Worm (Caenorhabditis elegans) whole organism, L1 larva: ENCODE measurements around the gene dbl-1.

Experiments used
- C34B4.2 ChIP-seq: sonication (generic microtip); optimal IDR thresholded peaks from 2 replicates; lab custom pipeline; 2017; ENCODE audit warnings: mild to moderate bottlenecking, missing genetic modification characterization, missing compliant biosample characterization
- aha-1 ChIP-seq: fragments of 150-350 bp; optimal IDR thresholded peaks from 2 replicates; lab custom pipeline; 2014; ENCODE audit warnings: missing biosample characterization, missing genetic modification characterization
- alr-1 ChIP-seq: fragments of 200-800 bp; sonication (Bioruptor generic); optimal IDR thresholded peaks from 2 replicates; lab custom pipeline; 2018; ENCODE audit warnings: borderline replicate concordance, mild to moderate bottlenecking, missing genetic modification characterization, missing compliant biosample characterization
- aly-2 ChIP-seq: fragments of 150-350 bp; optimal IDR thresholded peaks from 2 replicates; lab custom pipeline; 2014; ENCODE audit warnings: missing biosample characterization, missing genetic modification characterization
- ceh-82 ChIP-seq, 3 experiments: fragments of 150-350 bp in 1 of 3; sonication (generic microtip) in 2 of 3; optimal IDR thresholded peaks; 2 replicates each; lab custom pipeline; 2014 to 2017; ENCODE audit warnings: missing biosample characterization in 3 of 3, missing genetic modification characterization in 3 of 3
- ceh-88 ChIP-seq: fragments of 200-800 bp; sonication (Bioruptor generic); IDR thresholded peaks from 2 replicates; pipeline ENCODE4 v1.3.6; 2022; ENCODE audit warnings: missing genetic modification characterization, missing compliant biosample characterization
- dsc-1 ChIP-seq: sonication (generic microtip); optimal IDR thresholded peaks from 2 replicates; lab custom pipeline; 2016; ENCODE audit warnings: mild to moderate bottlenecking, missing genetic modification characterization, missing compliant biosample characterization
- efl-1 ChIP-seq, 4 experiments: fragments of 150-350 bp; optimal IDR thresholded peaks in 3 of 4; peaks in 1 of 4; 1 replicate in 1 of 4; 2 replicates in 3 of 4; lab custom pipeline; 2014; ENCODE audit warnings: missing biosample characterization in 2 of 4, missing genetic modification characterization in 2 of 4, missing genetic modification reagents in 2 of 4
- egl-13 ChIP-seq: sonication (generic microtip); optimal IDR thresholded peaks from 2 replicates; lab custom pipeline; 2016; ENCODE audit warnings: missing genotype, missing genetic modification reagents, missing genetic modification characterization, missing compliant biosample characterization
- elt-2 ChIP-seq: sonication (generic microtip); optimal IDR thresholded peaks from 2 replicates; lab custom pipeline; 2016; ENCODE audit warnings: missing genetic modification characterization, mild to moderate bottlenecking, inconsistent platforms, missing compliant biosample characterization, missing genetic modification reagents
- elt-3 ChIP-seq, 6 experiments: fragments of 150-350 bp in 1 of 6; sonication (generic microtip); optimal IDR thresholded peaks; 2 replicates each; lab custom pipeline; 2017 to 2018; ENCODE audit warnings: missing biosample characterization in 6 of 6, missing genetic modification characterization in 6 of 6, inconsistent platforms in 1 of 6
- fkh-4 ChIP-seq: sonication (generic microtip); optimal IDR thresholded peaks from 2 replicates; lab custom pipeline; 2016; ENCODE audit warnings: missing compliant biosample characterization, missing genetic modification characterization, borderline replicate concordance
- fkh-8 ChIP-seq: sonication (generic microtip); optimal IDR thresholded peaks from 2 replicates; lab custom pipeline; 2016; ENCODE audit warnings: mild to moderate bottlenecking, missing genetic modification characterization, missing compliant biosample characterization
- hpl-2 ChIP-seq: fragments of 150-350 bp; optimal IDR thresholded peaks from 2 replicates; lab custom pipeline; 2014; ENCODE audit warnings: missing biosample characterization, missing genetic modification reagents, missing genetic modification characterization
- irx-1 ChIP-seq: sonication (generic microtip); optimal IDR thresholded peaks from 2 replicates; lab custom pipeline; 2016; ENCODE audit warnings: missing genetic modification characterization, missing compliant biosample characterization
- isw-1 ChIP-seq: fragments of 200-800 bp; sonication (Bioruptor generic); IDR thresholded peaks from 2 replicates; pipeline ENCODE4 v1.3.6; 2022; ENCODE audit warnings: missing genetic modification characterization, missing compliant biosample characterization
- lin-14 ChIP-seq: fragments of 200-800 bp; sonication (Bioruptor generic); optimal IDR thresholded peaks from 2 replicates; lab custom pipeline; 2018; ENCODE audit warnings: mild to moderate bottlenecking, missing genetic modification characterization, moderate library complexity, missing compliant biosample characterization
- lin-15B ChIP-seq: fragments of 150-350 bp; sonication (generic microtip); optimal IDR thresholded peaks from 3 replicates; lab custom pipeline; 2014; ENCODE audit warnings: missing biosample characterization, missing genetic modification characterization
- lin-35 ChIP-seq, 2 experiments: fragments of 150-350 bp; optimal IDR thresholded peaks; 2 replicates each; lab custom pipeline; 2014; ENCODE audit warnings: missing biosample characterization in 2 of 2, missing genetic modification characterization in 2 of 2, missing genetic modification reagents in 2 of 2
- lir-3 ChIP-seq: sonication (generic microtip); optimal IDR thresholded peaks from 2 replicates; lab custom pipeline; 2016; ENCODE audit warnings: mild to moderate bottlenecking, missing genetic modification characterization, moderate library complexity, missing compliant biosample characterization; ENCODE audit not compliant: poor library complexity
- lsy-2 ChIP-seq, 2 experiments: fragments of 150-350 bp; optimal IDR thresholded peaks; 2 replicates each; lab custom pipeline; 2014; ENCODE audit warnings: missing biosample characterization in 2 of 2, missing genetic modification characterization in 2 of 2
- mdl-1 ChIP-seq, 2 experiments: fragments of 150-350 bp; optimal IDR thresholded peaks; 2 replicates each; lab custom pipeline; 2014 to 2017; ENCODE audit warnings: missing biosample characterization in 2 of 2, missing genetic modification characterization in 2 of 2, inconsistent platforms in 1 of 2
- mef-2 ChIP-seq: fragments of 150-350 bp; optimal IDR thresholded peaks from 2 replicates; lab custom pipeline; 2014; ENCODE audit warnings: missing biosample characterization, missing genetic modification characterization
- mep-1 ChIP-seq: fragments of 150-350 bp; optimal IDR thresholded peaks from 2 replicates; lab custom pipeline; 2014; ENCODE audit warnings: missing biosample characterization, missing genetic modification characterization
- nhr-19 ChIP-seq: fragments of 200-800 bp; sonication (Bioruptor generic); conservative IDR thresholded peaks from 2 replicates; pipeline ENCODE4 v1.3.6; 2022; ENCODE audit warnings: missing genetic modification characterization, missing compliant biosample characterization
- nhr-20 ChIP-seq: sonication (generic microtip); optimal IDR thresholded peaks from 2 replicates; lab custom pipeline; 2016; ENCODE audit warnings: mild to moderate bottlenecking, missing genetic modification characterization, missing compliant biosample characterization
- nhr-28 ChIP-seq: fragments of 150-350 bp; optimal IDR thresholded peaks from 2 replicates; lab custom pipeline; 2014; ENCODE audit warnings: missing biosample characterization, missing genetic modification characterization
- nhr-47 ChIP-seq: sonication (generic microtip); optimal IDR thresholded peaks from 2 replicates; lab custom pipeline; 2016; ENCODE audit warnings: mild to moderate bottlenecking, missing genetic modification characterization, moderate library complexity, missing compliant biosample characterization
- nhr-71 ChIP-seq: sonication (generic microtip); optimal IDR thresholded peaks from 2 replicates; lab custom pipeline; 2016; ENCODE audit warnings: mild to moderate bottlenecking, missing genetic modification characterization, moderate library complexity, missing compliant biosample characterization
- nhr-76 ChIP-seq: sonication (generic microtip); optimal IDR thresholded peaks from 2 replicates; lab custom pipeline; 2017; ENCODE audit warnings: missing biosample characterization, missing genetic modification characterization
- pag-3 ChIP-seq: sonication (generic microtip); optimal IDR thresholded peaks from 2 replicates; lab custom pipeline; 2017; ENCODE audit warnings: missing genetic modification characterization, mild to moderate bottlenecking, missing compliant biosample characterization, antibody characterized with exemption, borderline replicate concordance; ENCODE audit not compliant: insufficient read depth
- pqm-1 ChIP-seq: sonication (generic microtip); optimal IDR thresholded peaks from 3 replicates; lab custom pipeline; 2017; ENCODE audit warnings: missing biosample characterization, missing genetic modification characterization
- rnt-1 ChIP-seq: sonication (generic microtip); optimal IDR thresholded peaks from 2 replicates; lab custom pipeline; 2016; ENCODE audit warnings: mild to moderate bottlenecking, missing genetic modification characterization, moderate library complexity, missing compliant biosample characterization
- skn-1 ChIP-seq: fragments of 150-350 bp; optimal IDR thresholded peaks from 2 replicates; lab custom pipeline; 2014; ENCODE audit warnings: missing biosample characterization, missing genetic modification characterization
- snpc-4 ChIP-seq: fragments of 150-350 bp; optimal IDR thresholded peaks from 2 replicates; lab custom pipeline; 2014; ENCODE audit warnings: missing biosample characterization, missing genetic modification characterization
- snu-23 ChIP-seq: sonication (generic microtip); optimal IDR thresholded peaks from 2 replicates; lab custom pipeline; 2016; ENCODE audit warnings: missing genetic modification characterization, missing compliant biosample characterization
- tbx-2 ChIP-seq: sonication (generic microtip); optimal IDR thresholded peaks from 2 replicates; lab custom pipeline; 2016; ENCODE audit warnings: missing genetic modification characterization, missing compliant biosample characterization
- unc-98 ChIP-seq: fragments of 200-800 bp; sonication (Bioruptor generic); IDR thresholded peaks from 2 replicates; pipeline ENCODE4 v1.3.6; 2022; ENCODE audit warnings: missing genetic modification characterization, missing compliant biosample characterization
- vab-15 ChIP-seq: sonication (generic microtip); optimal IDR thresholded peaks from 2 replicates; lab custom pipeline; 2017; ENCODE audit warnings: missing genotype, mild to moderate bottlenecking, missing genetic modification characterization, missing compliant biosample characterization
- ztf-11 ChIP-seq, 2 experiments: sonication (generic microtip); optimal IDR thresholded peaks; 2 replicates each; lab custom pipeline; 2016 to 2017; ENCODE audit warnings: missing genetic modification characterization in 2 of 2, missing biosample characterization in 1 of 2, missing compliant biosample characterization in 1 of 2

The dbl-1 gene

ce11 chrV:6751493-6752100 is 6.3 kb upstream of the dbl-1 start:
- no peak for TF ChIP-seq mef-2
- TF ChIP-seq skn-1 = no peak
- TF ChIP-seq ztf-11 (tag; optimal IDR thresholded peaks at IDR 0.05; lab: Kevin White, UChicago) = no peak
- TF ChIP-seq ceh-82 (tag; optimal IDR thresholded peaks at IDR 0.05; lab: Kevin White, UChicago) = no peak
- no peak for TF ChIP-seq unc-98 (GFP tag; lab: Robert Waterston, UW)
- TF ChIP-seq snpc-4 (tag; lab: Kevin White, UChicago) = no peak
- peak; percentile 74 for TF ChIP-seq lin-14 (GFP tag; lab: Kevin White, UChicago)
- TF ChIP-seq nhr-71 (tag; lab: Kevin White, UChicago) = peak; percentile 68
- no peak for TF ChIP-seq vab-15 (tag; lab: Kevin White, UChicago)
- no peak for TF ChIP-seq aha-1 (tag; lab: Kevin White, UChicago)
- peak; percentile 9 for TF ChIP-seq pag-3 (tag; lab: Kevin White, UChicago)
- TF ChIP-seq hpl-2 (GFP tag; lab: Kevin White, UChicago) = no peak
- TF ChIP-seq mep-1 (tag; lab: Kevin White, UChicago) = no peak
- peak; percentile 11 for TF ChIP-seq nhr-20
- no peak for TF ChIP-seq fkh-8 (tag; lab: Kevin White, UChicago)
- no peak for TF ChIP-seq aly-2 (tag; lab: Kevin White, UChicago)
- TF ChIP-seq rnt-1 (tag; lab: Kevin White, UChicago) = peak; percentile 19
- no peak for TF ChIP-seq efl-1 (optimal IDR thresholded peaks at IDR 0.05; lab: Kevin White, UChicago)
- peak in 1 of 2 experiments; percentile 64 for TF ChIP-seq efl-1 (GFP tag; optimal IDR thresholded peaks at IDR 0.05 in 1 of 2; lab: Kevin White, UChicago)
- no peak for TF ChIP-seq pqm-1 (tag; lab: Kevin White, UChicago)
- no peak for TF ChIP-seq fkh-4
- peak; percentile 6 for TF ChIP-seq snu-23 (GFP tag; lab: Kevin White, UChicago)
- TF ChIP-seq nhr-19 (GFP tag; lab: Robert Waterston, UW) = peak; percentile 51

- TF ChIP-seq ceh-88 (no peak), elt-2 (tag; lab: Kevin White, UChicago) (no peak), alr-1 (tag; lab: Kevin White, UChicago) (no peak), pag-3 (tag; lab: Kevin White, UChicago) (no peak), fkh-4 (peak; percentile 73), irx-1 (tag; lab: Kevin White, UChicago) (no peak), dsc-1 (tag; lab: Kevin White, UChicago) (peak; percentile 84), nhr-76 (tag; lab: Kevin White, UChicago) (no peak)
These were observed 4.7 kb upstream of the dbl-1 start for ce11 chrV:6753257-6753656.

- TF ChIP-seq hpl-2 (GFP tag; lab: Kevin White, UChicago) (no peak), isw-1 (GFP tag; lab: Robert Waterston, UW) (no peak), tbx-2 (tag; lab: Kevin White, UChicago) (no peak)
These were observed 4.4 kb downstream of the dbl-1 start, which contains the start of gene T25F10.4 for ce11 chrV:6762361-6762760. T25F10.4 (minus strand) TSS chrV:6762461.

- TF ChIP-seq fkh-8 (tag; lab: Kevin White, UChicago) (peak; percentile 60), efl-1 (optimal IDR thresholded peaks at IDR 0.05; lab: Kevin White, UChicago) (no peak), efl-1 (GFP tag; optimal IDR thresholded peaks at IDR 0.05 in 1 of 2; lab: Kevin White, UChicago) (peak in 1 of 2 experiments; percentile 61), lin-35 (GFP tag; optimal IDR thresholded peaks at IDR 0.05; lab: Kevin White, UChicago) (no peak)
These were observed 7.0 kb downstream of the dbl-1 start, which contains the start of gene bbs-8 for ce11 chrV:6764972-6765371. bbs-8 (minus strand) TSS chrV:6765072.

- TF ChIP-seq ceh-88 (no peak), mdl-1 (tag; optimal IDR thresholded peaks at IDR 0.05; lab: Kevin White, UChicago) (no peak), tbx-2 (tag; lab: Kevin White, UChicago) (no peak), C34B4.2 (tag; lab: Kevin White, UChicago) (no peak), mef-2 (no peak), nhr-71 (tag; lab: Kevin White, UChicago) (peak; percentile 37), lir-3 (tag; lab: Kevin White, UChicago) (no peak), lsy-2 (tag; optimal IDR thresholded peaks at IDR 0.05; lab: Kevin White, UChicago) (no peak), lin-15B (tag; lab: Kevin White, UChicago) (no peak), nhr-28 (tag; lab: Kevin White, UChicago) (no peak), elt-2 (tag; lab: Kevin White, UChicago) (no peak), egl-13 (tag; lab: Kevin White, UChicago) (no peak), elt-3 (tag; optimal IDR thresholded peaks at IDR 0.05; lab: Kevin White, UChicago) (no peak), lin-14 (GFP tag; lab: Kevin White, UChicago) (peak; percentile 64), vab-15 (tag; lab: Kevin White, UChicago) (no peak), nhr-47 (tag; lab: Kevin White, UChicago) (no peak), efl-1 (optimal IDR thresholded peaks at IDR 0.05; lab: Kevin White, UChicago) (no peak), efl-1 (GFP tag; optimal IDR thresholded peaks at IDR 0.05 in 1 of 2; lab: Kevin White, UChicago) (no peak), pag-3 (tag; lab: Kevin White, UChicago) (peak; percentile 99), hpl-2 (GFP tag; lab: Kevin White, UChicago) (no peak)
These were observed 9.6 kb downstream of the dbl-1 start for ce11 chrV:6767576-6767975.
